Worm (Caenorhabditis elegans): ENCODE data around the gene csn-4.
A peak's percentile ranks its signal among the peaks of the same experiment; 100 is the strongest.

ce11 chrIV:1075484-1075883 is 11.3 kb downstream of the csn-4 start:
- TF ChIP-seq ama-1 (optimal IDR thresholded peaks at IDR 0.05) (no peak), snpc-4 (tag; optimal IDR thresholded peaks at IDR 0.05) (no peak), nhr-237 (tag; optimal IDR thresholded peaks at IDR 0.05) (no peak), nhr-23 (tag; optimal IDR thresholded peaks at IDR 0.05) (no peak), nhr-25 (tag; optimal IDR thresholded peaks at IDR 0.05) (no peak), aly-2 (tag; optimal IDR thresholded peaks at IDR 0.05) (no peak), fos-1 (tag; optimal IDR thresholded peaks at IDR 0.05) (peak; percentile 98), mdl-1 (tag; optimal IDR thresholded peaks at IDR 0.05) (no peak), blmp-1 (tag; optimal IDR thresholded peaks at IDR 0.05; ENCODE audit: insufficient read depth) (no peak), egl-27 (tag; optimal IDR thresholded peaks at IDR 0.05) (no peak), unc-55 (GFP tag; optimal IDR thresholded peaks at IDR 0.05) (no peak), elt-3 (tag; optimal IDR thresholded peaks at IDR 0.05) (no peak), skn-1 (tag; optimal IDR thresholded peaks at IDR 0.05) (no peak)
